Worm (Caenorhabditis elegans) whole organism, L3 larva: ENCODE results near the gene lgc-18.

Experiments used
- R02D3.7 ChIP-seq: fragments of 150-350 bp; optimal IDR thresholded peaks from 2 replicates; lab custom pipeline; 2014; ENCODE audit warnings: missing biosample characterization, missing genetic modification characterization
- elt-1 ChIP-seq: fragments of 150-350 bp; optimal IDR thresholded peaks from 2 replicates; lab custom pipeline; 2014; ENCODE audit warnings: missing biosample characterization, missing genetic modification characterization
- fos-1 ChIP-seq: fragments of 150-350 bp; optimal IDR thresholded peaks from 2 replicates; lab custom pipeline; 2014; ENCODE audit warnings: missing biosample characterization, missing genetic modification characterization
- mml-1 ChIP-seq: fragments of 150-350 bp; sonication (generic microtip); optimal IDR thresholded peaks from 3 replicates; lab custom pipeline; 2014; ENCODE audit warnings: missing biosample characterization, missing genetic modification characterization
- nhr-237 ChIP-seq: fragments of 150-350 bp; optimal IDR thresholded peaks from 2 replicates; lab custom pipeline; 2014; ENCODE audit warnings: missing biosample characterization, missing genetic modification characterization
- nhr-77 ChIP-seq: fragments of 150-350 bp; optimal IDR thresholded peaks from 2 replicates; lab custom pipeline; 2014; ENCODE audit warnings: missing biosample characterization, missing genetic modification characterization
- unc-39 ChIP-seq: sonication (generic microtip); optimal IDR thresholded peaks from 4 replicates; lab custom pipeline; 2017; ENCODE audit warnings: missing biosample characterization, missing genetic modification characterization
- zag-1 ChIP-seq: fragments of 150-350 bp; optimal IDR thresholded peaks from 2 replicates; lab custom pipeline; 2014; ENCODE audit warnings: missing biosample characterization, missing genetic modification characterization
- ztf-11 ChIP-seq: fragments of 150-350 bp; optimal IDR thresholded peaks from 2 replicates; lab custom pipeline; 2014; ENCODE audit warnings: missing biosample characterization, missing genetic modification characterization

- no peak for TF ChIP-seq R02D3.7
- no peak for TF ChIP-seq nhr-237 (tag; lab: Kevin White, UChicago)
- no peak for TF ChIP-seq nhr-77 (tag; lab: Kevin White, UChicago)
- TF ChIP-seq mml-1 (tag; lab: Kevin White, UChicago) = no peak
- TF ChIP-seq unc-39 (tag; lab: Kevin White, UChicago) = no peak
- TF ChIP-seq elt-1 (tag; lab: Kevin White, UChicago) = no peak
- TF ChIP-seq ztf-11 (tag; lab: Kevin White, UChicago) = no peak
- no peak for TF ChIP-seq fos-1 (tag; lab: Kevin White, UChicago)
- no peak for TF ChIP-seq zag-1 (tag; lab: Kevin White, UChicago)
Measured at ce11 chrX:12093043-12093442, 32.4 kb upstream of the lgc-18 start, which contains the start of gene W03G11.4.
